Worm (Caenorhabditis elegans) whole organism, early embryonic: ENCODE data around the gene srh-27.

Source experiments
- B0310.2 ChIP-seq: sonication (generic microtip); optimal IDR thresholded peaks from 2 replicates; lab custom pipeline; 2016; ENCODE audit warnings: mild to moderate bottlenecking, missing genetic modification characterization, missing compliant biosample characterization
- F13C5.2 ChIP-seq: sonication (generic microtip); optimal IDR thresholded peaks from 2 replicates; lab custom pipeline; 2017; ENCODE audit warnings: mild to moderate bottlenecking, missing genetic modification characterization, inconsistent platforms, missing compliant biosample characterization
- aly-1 ChIP-seq: sonication (generic microtip); optimal IDR thresholded peaks from 2 replicates; lab custom pipeline; 2016; ENCODE audit warnings: missing genetic modification characterization, missing compliant biosample characterization
- ama-1 ChIP-seq: fragments of 150-350 bp; optimal IDR thresholded peaks from 2 replicates; lab custom pipeline; 2014
- ceh-13 ChIP-seq: fragments of 200-800 bp; sonication (Bioruptor generic); optimal IDR thresholded peaks from 2 replicates; lab custom pipeline; 2018; ENCODE audit warnings: mild to moderate bottlenecking, missing genetic modification characterization, missing compliant biosample characterization
- ceh-36 ChIP-seq: sonication (generic microtip); optimal IDR thresholded peaks from 2 replicates; lab custom pipeline; 2016; ENCODE audit warnings: missing genetic modification characterization, inconsistent platforms, missing compliant biosample characterization
- ets-7 ChIP-seq: sonication (generic microtip); optimal IDR thresholded peaks from 2 replicates; lab custom pipeline; 2016; ENCODE audit warnings: missing genotype, missing genetic modification characterization, missing compliant biosample characterization
- flt-1 ChIP-seq: fragments of 200-800 bp; sonication (Bioruptor generic); IDR thresholded peaks from 2 replicates; pipeline ENCODE4 v1.3.6; 2022; ENCODE audit warnings: missing genetic modification characterization, missing compliant biosample characterization
- hmbx-1 ChIP-seq: sonication (generic microtip); optimal IDR thresholded peaks from 2 replicates; lab custom pipeline; 2016; ENCODE audit warnings: mild to moderate bottlenecking, missing genetic modification characterization, missing compliant biosample characterization
- hmg-4 ChIP-seq: fragments of 200-800 bp; sonication (Bioruptor generic); optimal IDR thresholded peaks from 2 replicates; lab custom pipeline; 2018; ENCODE audit warnings: mild to moderate bottlenecking, missing genetic modification characterization, missing compliant biosample characterization
- hnd-1 ChIP-seq: sonication (generic microtip); optimal IDR thresholded peaks from 2 replicates; lab custom pipeline; 2016; ENCODE audit warnings: missing genetic modification characterization, missing compliant biosample characterization
- pes-1 ChIP-seq: fragments of 200-800 bp; sonication (Bioruptor generic); IDR thresholded peaks from 2 replicates; pipeline ENCODE4 v1.3.6; 2022; ENCODE audit warnings: missing genetic modification reagents, missing genetic modification characterization, missing compliant biosample characterization
- scrt-1 ChIP-seq: fragments of 200-800 bp; sonication (Bioruptor generic); IDR thresholded peaks from 2 replicates; pipeline ENCODE4 v1.3.6; 2022; ENCODE audit warnings: missing genetic modification characterization, missing compliant biosample characterization
- sea-1 ChIP-seq: fragments of 200-800 bp; sonication (Bioruptor generic); conservative IDR thresholded peaks from 2 replicates; pipeline ENCODE4 v1.3.6; 2022; ENCODE audit warnings: missing genetic modification characterization, missing compliant biosample characterization
- tbx-11 ChIP-seq: fragments of 200-800 bp; sonication (Bioruptor generic); IDR thresholded peaks from 2 replicates; pipeline ENCODE4 v1.3.6; 2022; ENCODE audit warnings: missing genetic modification characterization, missing compliant biosample characterization
- tbx-37 ChIP-seq: fragments of 200-800 bp; sonication (Bioruptor generic); conservative IDR thresholded peaks from 2 replicates; pipeline ENCODE4 v1.3.6; 2022; ENCODE audit warnings: missing genetic modification reagents, missing genetic modification characterization, missing compliant biosample characterization
- tra-4 ChIP-seq: sonication (generic microtip); optimal IDR thresholded peaks from 2 replicates; lab custom pipeline; 2017; ENCODE audit warnings: missing genetic modification characterization, missing compliant biosample characterization

The srh-27 gene

ce11 chrII:12457275-12457674 is 8.9 kb downstream of the srh-27 start, which contains the start of gene sre-38:
TSS of gene sre-38 (plus strand) at chrII:12457575.
- TF ChIP-seq hnd-1 (tag; lab: Kevin White, UChicago) (no peak), tbx-37 (GFP tag; lab: Robert Waterston, UW) (no peak), ets-7 (tag; lab: Kevin White, UChicago) (no peak), F13C5.2 (tag; lab: Kevin White, UChicago) (no peak), tbx-11 (GFP tag; lab: Robert Waterston, UW) (no peak), tra-4 (tag; lab: Kevin White, UChicago) (no peak), ceh-36 (tag; lab: Kevin White, UChicago) (no peak), flt-1 (no peak), pes-1 (GFP tag; lab: Robert Waterston, UW) (no peak), ama-1 (lab: Kevin White, UChicago) (no peak), scrt-1 (GFP tag; lab: Robert Waterston, UW) (no peak), hmbx-1 (tag; lab: Kevin White, UChicago) (no peak)

DNA sequence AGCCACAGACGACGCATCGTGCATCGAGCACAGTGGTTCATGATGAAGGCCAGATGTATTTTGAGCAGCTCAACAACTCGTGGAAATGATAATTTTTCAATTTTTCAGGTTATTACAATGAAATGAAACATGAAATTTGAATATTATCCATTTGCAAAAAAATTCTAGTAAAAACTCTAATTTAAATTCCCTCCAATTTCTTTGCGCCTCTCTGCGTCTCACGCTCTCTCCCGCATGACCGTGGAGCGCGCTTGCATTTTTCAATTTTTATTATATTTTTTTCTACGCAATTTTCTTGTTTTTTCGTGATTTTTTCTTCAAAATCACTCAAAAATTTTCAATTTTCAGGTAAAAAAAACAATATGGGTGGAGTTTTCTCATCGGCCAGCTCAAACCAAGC is 11.1 kb downstream of the srh-27 start, which contains the start of gene tag-281:
TSS of gene tag-281 (plus strand) at position 340 of the 400 bp plus-strand sequence.
- no peak for TF ChIP-seq sea-1 (GFP tag; lab: Robert Waterston, UW)
- TF ChIP-seq hmg-4 (GFP tag; lab: Kevin White, UChicago): no peak
- peak; percentile 54; the same call in 1 of the 2 replicates for TF ChIP-seq flt-1

ce11 chrII:12460602-12461453 is 12.5 kb downstream of the srh-27 start, which contains the start of gene tag-280:
TSS of gene tag-280 (plus strand) at chrII:12460652.
- TF ChIP-seq B0310.2 (no peak), scrt-1 (GFP tag; lab: Robert Waterston, UW) (no peak), flt-1 (no peak), hmg-4 (GFP tag; lab: Kevin White, UChicago) (no peak), ceh-36 (tag; lab: Kevin White, UChicago) (no peak)

DNA sequence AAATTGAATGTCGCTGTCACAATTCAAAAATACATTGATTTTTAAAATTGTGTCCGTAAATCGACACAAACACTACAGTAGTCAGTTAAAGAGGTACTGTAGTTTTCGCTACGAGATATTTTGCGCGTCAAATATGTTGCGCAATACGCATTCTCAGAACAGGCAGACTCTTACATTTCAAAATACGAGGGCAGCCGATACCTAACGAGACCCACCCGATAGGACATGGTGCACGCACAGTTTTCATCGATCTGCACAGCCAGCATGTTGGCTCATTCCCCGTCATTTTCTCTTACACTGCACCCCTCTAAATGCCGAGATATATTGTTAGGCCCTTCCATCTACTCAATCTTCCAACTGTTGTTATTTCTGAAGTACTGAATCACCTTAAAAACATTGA is 13.9 kb downstream of the srh-27 start, which contains the start of gene F15A4.2:
TSS of gene F15A4.2 (plus strand) at position 301 of the 400 bp plus-strand sequence.
- no peak for TF ChIP-seq ama-1 (lab: Kevin White, UChicago)
- no peak for TF ChIP-seq ceh-13 (GFP tag; lab: Kevin White, UChicago)
- no peak for TF ChIP-seq scrt-1 (GFP tag; lab: Robert Waterston, UW)
- TF ChIP-seq pes-1 (GFP tag; lab: Robert Waterston, UW): no peak

- TF ChIP-seq pes-1 (GFP tag; lab: Robert Waterston, UW) (no peak), tbx-37 (GFP tag; lab: Robert Waterston, UW) (no peak), B0310.2 (no peak), scrt-1 (GFP tag; lab: Robert Waterston, UW) (no peak), aly-1 (no peak), hmg-4 (GFP tag; lab: Kevin White, UChicago) (no peak), hnd-1 (tag; lab: Kevin White, UChicago) (no peak), tbx-11 (GFP tag; lab: Robert Waterston, UW) (no peak), ceh-13 (GFP tag; lab: Kevin White, UChicago) (no peak), ama-1 (lab: Kevin White, UChicago) (no peak), sea-1 (GFP tag; lab: Robert Waterston, UW) (no peak), hmbx-1 (tag; lab: Kevin White, UChicago) (no peak), tra-4 (tag; lab: Kevin White, UChicago) (no peak), ets-7 (tag; lab: Kevin White, UChicago) (no peak), flt-1 (no peak)
Observed at ce11 chrII:12465557-12465956, 17.2 kb downstream of the srh-27 start, which contains the start of gene sre-37. TSS of gene sre-37 (plus strand) at chrII:12465857.

DNA sequence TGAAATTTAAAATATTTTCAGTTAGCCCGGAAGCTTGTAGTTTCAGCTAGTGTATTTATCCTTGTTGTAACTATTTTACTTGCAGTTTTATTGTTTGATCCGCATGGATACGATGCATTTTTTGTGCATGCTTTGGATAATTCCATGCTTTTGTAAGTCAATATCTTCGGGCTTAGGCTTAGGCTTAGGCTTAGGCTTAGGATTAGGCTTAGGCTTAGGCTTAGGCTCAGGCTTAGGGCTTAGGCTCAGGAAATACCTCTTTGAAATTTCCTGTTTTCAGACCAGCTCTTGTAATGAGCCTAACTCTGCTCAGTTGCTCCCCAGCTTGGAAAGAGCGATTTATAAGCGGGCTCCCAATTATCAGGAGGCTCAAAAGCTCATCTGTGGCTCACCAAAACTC is 18.7 kb downstream of the srh-27 start, which contains the start of gene srg-16:
TSS of gene srg-16 (plus strand) at position 87 of the 400 bp plus-strand sequence.
- TF ChIP-seq ceh-36 (tag; lab: Kevin White, UChicago) (peak; percentile 63), hnd-1 (tag; lab: Kevin White, UChicago) (no peak), hmbx-1 (tag; lab: Kevin White, UChicago) (no peak)

ce11 chrII:12471138-12471855 is 23.0 kb downstream of the srh-27 start, which contains the start of the genes F15A4.5 and phat-8:
TSS of gene F15A4.5 (minus strand) at chrII:12471238.
TSS of gene phat-8 (plus strand) at chrII:12471805.
- no peak for TF ChIP-seq aly-1
- TF ChIP-seq tbx-11 (GFP tag; lab: Robert Waterston, UW): no peak
- TF ChIP-seq ceh-13 (GFP tag; lab: Kevin White, UChicago): no peak
- TF ChIP-seq hmbx-1 (tag; lab: Kevin White, UChicago): no peak
- no peak for TF ChIP-seq pes-1 (GFP tag; lab: Robert Waterston, UW)
- TF ChIP-seq hnd-1 (tag; lab: Kevin White, UChicago): no peak
- TF ChIP-seq tbx-37 (GFP tag; lab: Robert Waterston, UW): no peak
- no peak for TF ChIP-seq ceh-36 (tag; lab: Kevin White, UChicago)
- no peak for TF ChIP-seq scrt-1 (GFP tag; lab: Robert Waterston, UW)
- TF ChIP-seq ama-1 (lab: Kevin White, UChicago): no peak
- no peak for TF ChIP-seq F13C5.2 (tag; lab: Kevin White, UChicago)
- no peak for TF ChIP-seq sea-1 (GFP tag; lab: Robert Waterston, UW)
- no peak for TF ChIP-seq tra-4 (tag; lab: Kevin White, UChicago)
- no peak for TF ChIP-seq ets-7 (tag; lab: Kevin White, UChicago)
- no peak for TF ChIP-seq B0310.2
- TF ChIP-seq flt-1: no peak
- no peak for TF ChIP-seq hmg-4 (GFP tag; lab: Kevin White, UChicago)
